Worm (Caenorhabditis elegans): ENCODE data around the gene F46B6.13.
A peak's percentile ranks its signal among the peaks of the same experiment; 100 is the strongest.

The F46B6.13 gene

ce11 chrV:9771970-9772369, 27.0 kb downstream of the F46B6.13 start, which contains the start of gene F46B6.2:
Gene F46B6.2 (plus strand): TSS chrV:9772285.
- TF ChIP-seq ztf-29 (GFP tag; IDR thresholded peaks at IDR 0.05) (no peak), med-1 (GFP tag; optimal IDR thresholded peaks at IDR 0.05; ENCODE audit: insufficient read depth) (no peak), flt-1 (GFP tag; IDR thresholded peaks at IDR 0.05) (no peak), ztf-23 (GFP tag; IDR thresholded peaks at IDR 0.05) (no peak), cog-1 (tag; optimal IDR thresholded peaks at IDR 0.05) (no peak), klf-2 (GFP tag; conservative IDR thresholded peaks at IDR 0.05) (no peak), ref-1 (GFP tag; conservative IDR thresholded peaks at IDR 0.05) (no peak), tab-1 (GFP tag; IDR thresholded peaks at IDR 0.05) (no peak), T22C8.4 (GFP tag; IDR thresholded peaks at IDR 0.05) (no peak)

ce11 chrV:9771311-9771710, 27.7 kb downstream of the F46B6.13 start:
- TF ChIP-seq tab-1 (GFP tag; IDR thresholded peaks at IDR 0.05) (no peak), cog-1 (tag; optimal IDR thresholded peaks at IDR 0.05) (no peak), flt-1 (GFP tag; IDR thresholded peaks at IDR 0.05) (no peak), med-1 (GFP tag; optimal IDR thresholded peaks at IDR 0.05; ENCODE audit: insufficient read depth) (no peak), ztf-29 (GFP tag; IDR thresholded peaks at IDR 0.05) (no peak), T22C8.4 (GFP tag; IDR thresholded peaks at IDR 0.05) (no peak), klf-2 (GFP tag; conservative IDR thresholded peaks at IDR 0.05) (no peak), ref-1 (GFP tag; conservative IDR thresholded peaks at IDR 0.05) (no peak), ztf-23 (GFP tag; IDR thresholded peaks at IDR 0.05) (no peak)

- TF ChIP-seq T22C8.4 (GFP tag; IDR thresholded peaks at IDR 0.05) = no peak
- TF ChIP-seq flt-1 (GFP tag; IDR thresholded peaks at IDR 0.05) = 0 out of 2 replicates have a peak, but pooled peaks have one; percentile 27
Measured at ce11 chrV:9768828-9769778, 29.9 kb downstream of the F46B6.13 start, which contains the start of gene unc-42. Gene unc-42 (minus strand): TSS chrV:9769391.

ce11 chrV:9767941-9768340, 31.0 kb downstream of the F46B6.13 start:
- TF ChIP-seq ztf-23 (GFP tag; IDR thresholded peaks at IDR 0.05) (no peak), ref-1 (GFP tag; conservative IDR thresholded peaks at IDR 0.05) (no peak), tab-1 (GFP tag; IDR thresholded peaks at IDR 0.05) (no peak), T22C8.4 (GFP tag; IDR thresholded peaks at IDR 0.05) (no peak), klf-2 (GFP tag; conservative IDR thresholded peaks at IDR 0.05) (no peak), flt-1 (GFP tag; IDR thresholded peaks at IDR 0.05) (no peak), ztf-29 (GFP tag; IDR thresholded peaks at IDR 0.05) (no peak), cog-1 (tag; optimal IDR thresholded peaks at IDR 0.05) (no peak), med-1 (GFP tag; optimal IDR thresholded peaks at IDR 0.05; ENCODE audit: insufficient read depth) (no peak)

ce11 chrV:9765622-9766021, 33.4 kb downstream of the F46B6.13 start:
- no peak for TF ChIP-seq T22C8.4 (GFP tag; IDR thresholded peaks at IDR 0.05)
- no peak for TF ChIP-seq ztf-29 (GFP tag; IDR thresholded peaks at IDR 0.05)
- no peak for TF ChIP-seq flt-1 (GFP tag; IDR thresholded peaks at IDR 0.05)
- TF ChIP-seq klf-2 (GFP tag; conservative IDR thresholded peaks at IDR 0.05) = no peak
- no peak for TF ChIP-seq ztf-23 (GFP tag; IDR thresholded peaks at IDR 0.05)
- no peak for TF ChIP-seq tab-1 (GFP tag; IDR thresholded peaks at IDR 0.05)
- no peak for TF ChIP-seq med-1 (GFP tag; optimal IDR thresholded peaks at IDR 0.05; ENCODE audit: insufficient read depth)
- TF ChIP-seq cog-1 (tag; optimal IDR thresholded peaks at IDR 0.05) = no peak

- TF ChIP-seq flt-1 (GFP tag; IDR thresholded peaks at IDR 0.05) (no peak), cog-1 (tag; optimal IDR thresholded peaks at IDR 0.05) (no peak), T22C8.4 (GFP tag; IDR thresholded peaks at IDR 0.05) (no peak), ref-1 (GFP tag; conservative IDR thresholded peaks at IDR 0.05) (no peak), ztf-23 (GFP tag; IDR thresholded peaks at IDR 0.05) (no peak), klf-2 (GFP tag; conservative IDR thresholded peaks at IDR 0.05) (no peak), med-1 (GFP tag; optimal IDR thresholded peaks at IDR 0.05; ENCODE audit: insufficient read depth) (no peak), tab-1 (GFP tag; IDR thresholded peaks at IDR 0.05) (no peak), ztf-29 (GFP tag; IDR thresholded peaks at IDR 0.05) (no peak)
Measured at ce11 chrV:9764552-9764951, 34.4 kb downstream of the F46B6.13 start.

- TF ChIP-seq T22C8.4 (GFP tag; IDR thresholded peaks at IDR 0.05) (no peak), ztf-29 (GFP tag; IDR thresholded peaks at IDR 0.05) (no peak), klf-2 (GFP tag; conservative IDR thresholded peaks at IDR 0.05) (no peak), ref-1 (GFP tag; conservative IDR thresholded peaks at IDR 0.05) (no peak), cog-1 (tag; optimal IDR thresholded peaks at IDR 0.05) (no peak), ztf-23 (GFP tag; IDR thresholded peaks at IDR 0.05) (no peak), tab-1 (GFP tag; IDR thresholded peaks at IDR 0.05) (no peak), flt-1 (GFP tag; IDR thresholded peaks at IDR 0.05) (no peak), med-1 (GFP tag; optimal IDR thresholded peaks at IDR 0.05; ENCODE audit: insufficient read depth) (no peak)
Measured at ce11 chrV:9763759-9764158, 35.2 kb downstream of the F46B6.13 start.

- no peak for TF ChIP-seq T22C8.4 (GFP tag; IDR thresholded peaks at IDR 0.05)
- no peak for TF ChIP-seq cog-1 (tag; optimal IDR thresholded peaks at IDR 0.05)
- TF ChIP-seq klf-2 (GFP tag; conservative IDR thresholded peaks at IDR 0.05) = no peak
- TF ChIP-seq med-1 (GFP tag; optimal IDR thresholded peaks at IDR 0.05; ENCODE audit: insufficient read depth) = no peak
- TF ChIP-seq flt-1 (GFP tag; IDR thresholded peaks at IDR 0.05) = no peak
- TF ChIP-seq ztf-29 (GFP tag; IDR thresholded peaks at IDR 0.05) = no peak
- no peak for TF ChIP-seq tab-1 (GFP tag; IDR thresholded peaks at IDR 0.05)
- no peak for TF ChIP-seq ztf-23 (GFP tag; IDR thresholded peaks at IDR 0.05)
- no peak for TF ChIP-seq ref-1 (GFP tag; conservative IDR thresholded peaks at IDR 0.05)
Measured at ce11 chrV:9758437-9758836, 40.5 kb downstream of the F46B6.13 start.

- TF ChIP-seq ref-1 (GFP tag; conservative IDR thresholded peaks at IDR 0.05) (no peak), ztf-23 (GFP tag; IDR thresholded peaks at IDR 0.05) (no peak), tab-1 (GFP tag; IDR thresholded peaks at IDR 0.05) (no peak), ztf-29 (GFP tag; IDR thresholded peaks at IDR 0.05) (no peak), klf-2 (GFP tag; conservative IDR thresholded peaks at IDR 0.05) (no peak), cog-1 (tag; optimal IDR thresholded peaks at IDR 0.05) (no peak), med-1 (GFP tag; optimal IDR thresholded peaks at IDR 0.05; ENCODE audit: insufficient read depth) (no peak), T22C8.4 (GFP tag; IDR thresholded peaks at IDR 0.05) (no peak), flt-1 (GFP tag; IDR thresholded peaks at IDR 0.05) (no peak)
Measured at ce11 chrV:9757884-9758283, 41.1 kb downstream of the F46B6.13 start, which contains the start of gene F58E6.11. Gene F58E6.11 (minus strand): TSS chrV:9757984.
